Fruit fly (Drosophila melanogaster) whole organism, prepupa: Measurements from ENCODE around the gene Rcd-1r.

Experiments used
- Blimp-1 ChIP-seq: fragments of 200-800 bp; sonication (Bioruptor generic); optimal IDR thresholded peaks from 3 replicates; lab custom pipeline; 2017; ENCODE audit warnings: missing biosample characterization, missing genetic modification characterization, mild to moderate bottlenecking, moderate library complexity, missing genetic modification reagents
- CG1621 ChIP-seq: fragments of 200-800 bp; sonication (Bioruptor generic); optimal IDR thresholded peaks from 3 replicates; lab custom pipeline; 2018; ENCODE audit warnings: missing biosample characterization, mild to moderate bottlenecking, missing genetic modification characterization
- CG8632 ChIP-seq: fragments of 200-800 bp; sonication (Bioruptor generic); optimal IDR thresholded peaks from 3 replicates; lab custom pipeline; 2016; ENCODE audit warnings: missing biosample characterization, missing genetic modification characterization
- CG9139 ChIP-seq: fragments of 200-800 bp; sonication (Bioruptor generic); optimal IDR thresholded peaks from 3 replicates; lab custom pipeline; 2017; ENCODE audit warnings: missing biosample characterization, mild to moderate bottlenecking, missing genetic modification characterization
- Eip93F ChIP-seq: fragments of 200-800 bp; sonication (Bioruptor generic); optimal IDR thresholded peaks from 2 replicates; lab custom pipeline; 2016; ENCODE audit warnings: missing biosample characterization, mild to moderate bottlenecking, missing genetic modification characterization
- Hr39 ChIP-seq: fragments of 200-800 bp; sonication (Bioruptor generic); optimal IDR thresholded peaks from 2 replicates; lab custom pipeline; 2016; ENCODE audit warnings: missing biosample characterization, missing genetic modification characterization
- Lpt ChIP-seq: fragments of 200-800 bp; sonication (Bioruptor generic); optimal IDR thresholded peaks from 3 replicates; lab custom pipeline; 2016; ENCODE audit warnings: missing biosample characterization, missing genetic modification characterization
- OdsH ChIP-seq: fragments of 200-800 bp; sonication (Bioruptor generic); optimal IDR thresholded peaks from 3 replicates; lab custom pipeline; 2016; ENCODE audit warnings: missing biosample characterization, missing genetic modification characterization
- Sox14 ChIP-seq: fragments of 200-800 bp; sonication (Bioruptor generic); optimal IDR thresholded peaks from 3 replicates; lab custom pipeline; 2016; ENCODE audit warnings: missing biosample characterization, missing genetic modification characterization
- eg ChIP-seq: fragments of 200-800 bp; sonication (Bioruptor generic); IDR thresholded peaks from 3 replicates; pipeline ENCODE4 v1.3.6; 2022; ENCODE audit warnings: missing biosample characterization, missing genetic modification characterization
- lz ChIP-seq: fragments of 200-800 bp; sonication (Bioruptor generic); optimal IDR thresholded peaks from 3 replicates; lab custom pipeline; 2016; ENCODE audit warnings: missing biosample characterization, missing genetic modification characterization

DNA sequence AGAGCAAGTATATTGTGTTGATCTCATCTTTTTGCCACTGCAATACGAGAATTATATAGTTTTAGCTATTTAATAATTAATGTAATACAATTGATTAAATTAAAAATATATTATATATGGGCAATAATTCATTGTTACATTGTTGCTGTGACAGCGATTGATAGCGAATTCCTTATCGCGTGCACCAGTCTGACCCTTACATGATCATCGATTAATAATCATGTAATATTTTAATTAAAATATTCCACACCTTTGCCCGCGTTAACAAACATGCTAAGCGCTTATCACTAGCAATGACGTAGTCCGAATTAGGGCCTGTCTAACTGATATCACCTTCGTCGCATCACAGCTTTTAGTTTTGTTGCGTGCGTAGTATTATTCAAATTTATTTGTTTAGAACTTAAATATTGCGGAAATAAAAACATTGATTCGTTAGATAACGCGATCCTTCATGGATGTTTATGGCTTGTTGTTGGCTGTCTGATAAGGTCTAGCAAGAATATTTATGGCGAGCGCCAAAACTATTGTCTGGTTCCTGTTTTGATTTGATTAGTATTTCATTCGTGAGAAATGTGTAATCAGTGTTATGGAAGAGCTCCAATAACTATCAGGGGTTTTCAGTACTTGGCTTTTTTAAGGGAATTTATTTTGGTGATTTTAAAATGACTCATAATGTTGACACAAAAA is 26.5 kb downstream of the Rcd-1r start:
- TF ChIP-seq OdsH (GFP tag; lab: Kevin White, UChicago) (no peak), Sox14 (GFP tag; lab: Kevin White, UChicago) (no peak), eg (GFP tag; lab: Robert Waterston, UW) (no peak), lz (GFP tag; lab: Kevin White, UChicago) (no peak), Eip93F (no peak), CG9139 (no peak), Blimp-1 (GFP tag; lab: Kevin White, UChicago) (no peak), Hr39 (no peak), Lpt (GFP tag; lab: Kevin White, UChicago) (no peak), CG1621 (tag; lab: Kevin White, UChicago) (no peak), CG8632 (no peak)
